Fruit fly (Drosophila melanogaster) whole organism, adult: ENCODE data around the gene H15.

Experiments
- CG12768 ChIP-seq: fragments of 200-800 bp; sonication (Bioruptor generic); optimal IDR thresholded peaks from 2 replicates; lab custom pipeline; 2017; ENCODE audit warnings: missing biosample characterization, missing genetic modification characterization, mild to moderate bottlenecking, moderate library complexity, missing genetic modification reagents
- CG5204 ChIP-seq: fragments of 200-800 bp; sonication (Bioruptor generic); optimal IDR thresholded peaks from 2 replicates; lab custom pipeline; 2016; ENCODE audit warnings: missing biosample characterization, missing genetic modification characterization
- CG7045 ChIP-seq: fragments of 200-800 bp; sonication (Bioruptor generic); optimal IDR thresholded peaks from 2 replicates; lab custom pipeline; 2017; ENCODE audit warnings: missing biosample characterization, mild to moderate bottlenecking, missing genetic modification characterization
- Crg-1 ChIP-seq: fragments of 200-800 bp; sonication (Bioruptor generic); optimal IDR thresholded peaks from 2 replicates; lab custom pipeline; 2016; ENCODE audit warnings: missing biosample characterization, missing genetic modification characterization
- Hr96 ChIP-seq: fragments of 200-800 bp; sonication (Bioruptor generic); optimal IDR thresholded peaks from 2 replicates; lab custom pipeline; 2016; ENCODE audit warnings: missing biosample characterization, missing genetic modification characterization
- kay ChIP-seq: fragments of 200-800 bp; sonication (Bioruptor generic); peaks from one replicate; lab custom pipeline; 2016; ENCODE audit warnings: missing biosample characterization, missing genetic modification characterization, borderline replicate concordance
- ovo ChIP-seq: fragments of 200-800 bp; sonication (Bioruptor generic); optimal IDR thresholded peaks from 2 replicates; lab custom pipeline; 2016; ENCODE audit warnings: missing biosample characterization, missing genetic modification characterization

DNA sequence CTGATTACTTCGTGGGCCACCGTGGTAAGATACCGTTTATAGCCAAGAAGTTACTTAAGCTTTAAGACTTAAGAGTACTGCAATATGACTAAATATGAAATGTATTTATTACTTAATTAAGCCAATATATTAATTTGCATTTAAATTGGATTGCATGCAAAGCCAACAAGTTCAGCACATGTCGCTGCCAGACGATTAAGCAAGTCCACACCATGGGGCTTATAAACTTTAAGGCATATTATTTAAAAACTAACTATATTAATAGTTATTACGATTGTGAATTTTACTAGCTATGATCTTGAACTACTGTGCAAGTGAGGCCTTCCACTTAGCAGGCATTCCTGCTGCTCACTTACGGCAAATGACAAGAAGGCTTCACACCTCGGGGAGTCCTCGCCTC is 29.9 kb upstream of the H15 start:
- no peak for TF ChIP-seq ovo (GFP tag; lab: Kevin White, UChicago)
- TF ChIP-seq Crg-1 (GFP tag; lab: Kevin White, UChicago): no peak
- TF ChIP-seq CG5204 (GFP tag; lab: Kevin White, UChicago): no peak
- no peak for TF ChIP-seq Hr96 (GFP tag; lab: Kevin White, UChicago)
- no peak for TF ChIP-seq CG7045
- TF ChIP-seq kay (GFP tag; lab: Kevin White, UChicago): no peak
- TF ChIP-seq CG12768 (GFP tag; lab: Kevin White, UChicago): no peak
